Fruit fly (Drosophila melanogaster) whole organism, embryonic: ENCODE results near the gene Alms1a.
A peak's percentile ranks its signal among the peaks of the same experiment; 100 is the strongest.

Experiments used
- Ada2b ChIP-seq: fragments of 200-800 bp; sonication (Bioruptor generic); IDR thresholded peaks from 2 replicates; pipeline ENCODE4 v1.3.6; 2022; ENCODE audit warnings: missing biosample characterization, missing genetic modification characterization
- Atf-2 ChIP-seq: fragments of 200-800 bp; sonication (Bioruptor generic); optimal IDR thresholded peaks from 2 replicates; lab custom pipeline; 2016; ENCODE audit warnings: missing biosample characterization, missing genetic modification characterization
- BEAF-32 ChIP-seq: fragments of 200-800 bp; sonication (Bioruptor generic); optimal IDR thresholded peaks from 3 replicates; lab custom pipeline; 2017; ENCODE audit warnings: missing biosample characterization, missing genetic modification characterization, mild to moderate bottlenecking, moderate library complexity, missing genetic modification reagents
- CG10267 ChIP-seq: fragments of 200-800 bp; sonication (Bioruptor generic); optimal IDR thresholded peaks from 2 replicates; lab custom pipeline; 2018; ENCODE audit warnings: missing biosample characterization, mild to moderate bottlenecking, missing genetic modification characterization, moderate library complexity
- CG11398 ChIP-seq: fragments of 200-800 bp; sonication (Bioruptor generic); optimal IDR thresholded peaks from 2 replicates; lab custom pipeline; 2016; ENCODE audit warnings: missing biosample characterization, missing genetic modification characterization
- CG11696 ChIP-seq: fragments of 200-800 bp; sonication (Bioruptor generic); IDR thresholded peaks from 2 replicates; pipeline ENCODE4 v1.3.6; 2022; ENCODE audit warnings: missing biosample characterization, missing genetic modification characterization
- CG12769 ChIP-seq: fragments of 200-800 bp; sonication (Bioruptor generic); optimal IDR thresholded peaks from 2 replicates; lab custom pipeline; 2019; ENCODE audit warnings: missing biosample characterization, mild to moderate bottlenecking, missing genetic modification characterization, moderate library complexity
- CG14050 ChIP-seq: fragments of 200-800 bp; sonication (Bioruptor generic); IDR thresholded peaks from 3 replicates; pipeline ENCODE4 v1.3.6; 2022; ENCODE audit warnings: missing biosample characterization, missing genetic modification characterization
- CG14965 ChIP-seq: fragments of 200-800 bp; sonication (Bioruptor generic); optimal IDR thresholded peaks from 2 replicates; lab custom pipeline; 2016; ENCODE audit warnings: missing biosample characterization, missing genetic modification characterization, borderline replicate concordance
- CG15269 ChIP-seq: fragments of 200-800 bp; sonication (Bioruptor generic); optimal IDR thresholded peaks from 2 replicates; lab custom pipeline; 2018; ENCODE audit warnings: missing biosample characterization, mild to moderate bottlenecking, missing genetic modification characterization, moderate library complexity
- CG15696 ChIP-seq: fragments of 200-800 bp; sonication (Bioruptor generic); optimal IDR thresholded peaks from 2 replicates; lab custom pipeline; 2019; ENCODE audit warnings: missing biosample characterization, mild to moderate bottlenecking, missing genetic modification characterization, moderate library complexity
- CG16863 ChIP-seq: fragments of 200-800 bp; sonication (Bioruptor generic); optimal IDR thresholded peaks from 3 replicates; lab custom pipeline; 2016; ENCODE audit warnings: missing biosample characterization, missing genetic modification characterization
- CG2199 ChIP-seq: fragments of 200-800 bp; sonication (Bioruptor generic); IDR thresholded peaks from 3 replicates; pipeline ENCODE4 v1.3.6; 2022; ENCODE audit warnings: missing biosample characterization, missing genetic modification characterization
- CG2678 ChIP-seq: fragments of 200-800 bp; sonication (Bioruptor generic); optimal IDR thresholded peaks from 3 replicates; lab custom pipeline; 2019; ENCODE audit warnings: missing biosample characterization, mild to moderate bottlenecking, missing genetic modification characterization, moderate library complexity
- CG3065 ChIP-seq: fragments of 200-800 bp; sonication (Bioruptor generic); optimal IDR thresholded peaks from 2 replicates; lab custom pipeline; 2016; ENCODE audit warnings: missing biosample characterization, missing genetic modification characterization
- CG31441 ChIP-seq: fragments of 200-800 bp; sonication (Bioruptor generic); IDR thresholded peaks from 2 replicates; pipeline ENCODE4 v1.3.6; 2022; ENCODE audit warnings: missing biosample characterization, missing genetic modification characterization
- CG3847 ChIP-seq: fragments of 200-800 bp; sonication (Bioruptor generic); IDR thresholded peaks from 2 replicates; pipeline ENCODE4 v1.3.6; 2022; ENCODE audit warnings: missing biosample characterization, missing genetic modification characterization
- CG4707 ChIP-seq: fragments of 200-800 bp; sonication (Bioruptor generic); optimal IDR thresholded peaks from 2 replicates; lab custom pipeline; 2018; ENCODE audit warnings: missing biosample characterization, mild to moderate bottlenecking, missing genetic modification characterization, moderate library complexity
- CG4854 ChIP-seq: fragments of 200-800 bp; sonication (Bioruptor generic); optimal IDR thresholded peaks from 2 replicates; lab custom pipeline; 2016; ENCODE audit warnings: missing biosample characterization, missing genetic modification characterization, inconsistent platforms
- CG6791 ChIP-seq: fragments of 200-800 bp; sonication (Bioruptor generic); IDR thresholded peaks from 3 replicates; pipeline ENCODE4 v1.3.6; 2022; ENCODE audit warnings: missing biosample characterization, missing genetic modification characterization; ENCODE audit not compliant: partially characterized antibody
- CG7987 ChIP-seq: fragments of 200-800 bp; sonication (Bioruptor generic); optimal IDR thresholded peaks from 2 replicates; lab custom pipeline; 2018; ENCODE audit warnings: missing biosample characterization, mild to moderate bottlenecking, missing genetic modification characterization, moderate library complexity
- CG8765 ChIP-seq: fragments of 200-800 bp; sonication (Bioruptor generic); IDR thresholded peaks from 2 replicates; pipeline ENCODE4 v1.3.6; 2022; ENCODE audit warnings: missing biosample characterization, missing genetic modification characterization
- CG9437 ChIP-seq: fragments of 200-800 bp; sonication (Bioruptor generic); optimal IDR thresholded peaks from 2 replicates; lab custom pipeline; 2018; ENCODE audit warnings: missing biosample characterization, mild to moderate bottlenecking, missing genetic modification characterization
- Camta ChIP-seq: fragments of 200-800 bp; sonication (Bioruptor generic); optimal IDR thresholded peaks from 2 replicates; lab custom pipeline; 2016; ENCODE audit warnings: missing biosample characterization, missing genetic modification characterization
- Dek ChIP-seq: fragments of 200-800 bp; sonication (Bioruptor generic); optimal IDR thresholded peaks from 3 replicates; lab custom pipeline; 2019; ENCODE audit warnings: missing biosample characterization, mild to moderate bottlenecking, missing genetic modification characterization, moderate library complexity
- E2f2 ChIP-seq: fragments of 200-800 bp; sonication (Bioruptor generic); IDR thresholded peaks from 2 replicates; pipeline ENCODE4 v1.3.6; 2022; ENCODE audit warnings: missing biosample characterization, missing genetic modification characterization
- Gug ChIP-seq: fragments of 200-800 bp; sonication (Bioruptor generic); IDR thresholded peaks from 4 replicates; pipeline ENCODE4 v1.3.6; 2022; ENCODE audit warnings: missing biosample characterization, missing genetic modification characterization
- H15 ChIP-seq: fragments of 200-800 bp; sonication (Bioruptor generic); IDR thresholded peaks from 3 replicates; pipeline ENCODE4 v1.3.6; 2022; ENCODE audit warnings: missing biosample characterization, missing genetic modification characterization
- HmgZ ChIP-seq: fragments of 200-800 bp; sonication (Bioruptor generic); optimal IDR thresholded peaks from 2 replicates; lab custom pipeline; 2018; ENCODE audit warnings: missing biosample characterization, mild to moderate bottlenecking, missing genetic modification characterization
- Hmx ChIP-seq: fragments of 200-800 bp; sonication (Bioruptor generic); optimal IDR thresholded peaks from 2 replicates; lab custom pipeline; 2016; ENCODE audit warnings: missing biosample characterization, missing genetic modification characterization
- Hr51 ChIP-seq, 2 experiments: fragments of 200-800 bp; sonication (Bioruptor generic); optimal IDR thresholded peaks; 2 replicates in 1 of 2; 3 replicates in 1 of 2; lab custom pipeline; 2016 to 2018; ENCODE audit warnings: missing biosample characterization in 2 of 2, missing genetic modification characterization in 2 of 2, mild to moderate bottlenecking in 1 of 2, moderate library complexity in 1 of 2
- Mes4 ChIP-seq: fragments of 200-800 bp; sonication (Bioruptor generic); optimal IDR thresholded peaks from 2 replicates; lab custom pipeline; 2016; ENCODE audit warnings: missing biosample characterization, missing genetic modification characterization
- Mrtf ChIP-seq: fragments of 200-800 bp; sonication (Bioruptor generic); IDR thresholded peaks from 3 replicates; pipeline ENCODE4 v1.3.6; 2022; ENCODE audit warnings: missing biosample characterization, missing genetic modification characterization
- Opbp ChIP-seq: fragments of 200-800 bp; sonication (Bioruptor generic); IDR thresholded peaks from 3 replicates; pipeline ENCODE4 v1.3.6; 2022; ENCODE audit warnings: missing biosample characterization, missing genetic modification characterization; ENCODE audit not compliant: partially characterized antibody
- Rfx ChIP-seq: fragments of 200-800 bp; sonication (Bioruptor generic); IDR thresholded peaks from 2 replicates; pipeline ENCODE4 v1.3.6; 2022; ENCODE audit warnings: missing biosample characterization, missing genetic modification characterization
- YL-1 ChIP-seq: fragments of 200-800 bp; sonication (Bioruptor generic); optimal IDR thresholded peaks from 3 replicates; lab custom pipeline; 2017; ENCODE audit warnings: missing biosample characterization, mild to moderate bottlenecking, missing genetic modification characterization
- ci ChIP-seq: fragments of 200-800 bp; sonication (Bioruptor generic); IDR thresholded peaks from 3 replicates; pipeline ENCODE4 v1.3.6; 2022; ENCODE audit warnings: missing biosample characterization, missing genetic modification characterization
- da ChIP-seq: fragments of 200-800 bp; sonication (Bioruptor generic); optimal IDR thresholded peaks from 2 replicates; lab custom pipeline; 2016; ENCODE audit warnings: missing biosample characterization, missing genetic modification characterization
- ewg ChIP-seq: fragments of 200-800 bp; sonication (Bioruptor generic); optimal IDR thresholded peaks from 3 replicates; lab custom pipeline; 2017; ENCODE audit warnings: mild to moderate bottlenecking, missing biosample characterization, missing genetic modification reagents, missing genetic modification characterization
- ind ChIP-seq: fragments of 200-800 bp; sonication (Bioruptor generic); optimal IDR thresholded peaks from 3 replicates; lab custom pipeline; 2016; ENCODE audit warnings: missing biosample characterization, missing genetic modification characterization
- ken ChIP-seq: fragments of 200-800 bp; sonication (Bioruptor generic); IDR thresholded peaks from 3 replicates; pipeline ENCODE4 v1.3.6; 2022; ENCODE audit warnings: missing biosample characterization, missing genetic modification characterization
- phol ChIP-seq: fragments of 200-800 bp; sonication (Bioruptor generic); optimal IDR thresholded peaks from 3 replicates; lab custom pipeline; 2018; ENCODE audit warnings: missing biosample characterization, mild to moderate bottlenecking, missing genetic modification characterization, moderate library complexity
- schlank ChIP-seq: fragments of 200-800 bp; sonication (Bioruptor generic); optimal IDR thresholded peaks from 2 replicates; lab custom pipeline; 2018; ENCODE audit warnings: missing biosample characterization, mild to moderate bottlenecking, missing genetic modification characterization
- sim ChIP-seq: fragments of 200-800 bp; sonication (Bioruptor generic); IDR thresholded peaks from 2 replicates; pipeline ENCODE4 v1.3.6; 2022; ENCODE audit warnings: missing biosample characterization, missing genetic modification characterization
- sisA ChIP-seq: fragments of 200-800 bp; sonication (Bioruptor generic); IDR thresholded peaks from 2 replicates; pipeline ENCODE4 v1.3.6; 2022; ENCODE audit warnings: missing biosample characterization, missing genetic modification characterization
- twi ChIP-seq: fragments of 200-800 bp; optimal IDR thresholded peaks from 2 replicates; lab custom pipeline; 2019; ENCODE audit warnings: missing biosample characterization, mild to moderate bottlenecking, missing genetic modification characterization, moderate library complexity
- wdn ChIP-seq: fragments of 200-800 bp; sonication (Bioruptor generic); IDR thresholded peaks from 2 replicates; pipeline ENCODE4 v1.3.6; 2022; ENCODE audit warnings: missing biosample characterization, missing genetic modification characterization
- zf30C ChIP-seq: fragments of 200-800 bp; sonication (Bioruptor generic); optimal IDR thresholded peaks from 3 replicates; lab custom pipeline; 2018; ENCODE audit warnings: missing biosample characterization, mild to moderate bottlenecking, missing genetic modification characterization
- zfh2 ChIP-seq: fragments of 200-800 bp; sonication (Bioruptor generic); optimal IDR thresholded peaks from 2 replicates; lab custom pipeline; 2016; ENCODE audit warnings: missing biosample characterization, missing genetic modification characterization

Gene Alms1a

DNA sequence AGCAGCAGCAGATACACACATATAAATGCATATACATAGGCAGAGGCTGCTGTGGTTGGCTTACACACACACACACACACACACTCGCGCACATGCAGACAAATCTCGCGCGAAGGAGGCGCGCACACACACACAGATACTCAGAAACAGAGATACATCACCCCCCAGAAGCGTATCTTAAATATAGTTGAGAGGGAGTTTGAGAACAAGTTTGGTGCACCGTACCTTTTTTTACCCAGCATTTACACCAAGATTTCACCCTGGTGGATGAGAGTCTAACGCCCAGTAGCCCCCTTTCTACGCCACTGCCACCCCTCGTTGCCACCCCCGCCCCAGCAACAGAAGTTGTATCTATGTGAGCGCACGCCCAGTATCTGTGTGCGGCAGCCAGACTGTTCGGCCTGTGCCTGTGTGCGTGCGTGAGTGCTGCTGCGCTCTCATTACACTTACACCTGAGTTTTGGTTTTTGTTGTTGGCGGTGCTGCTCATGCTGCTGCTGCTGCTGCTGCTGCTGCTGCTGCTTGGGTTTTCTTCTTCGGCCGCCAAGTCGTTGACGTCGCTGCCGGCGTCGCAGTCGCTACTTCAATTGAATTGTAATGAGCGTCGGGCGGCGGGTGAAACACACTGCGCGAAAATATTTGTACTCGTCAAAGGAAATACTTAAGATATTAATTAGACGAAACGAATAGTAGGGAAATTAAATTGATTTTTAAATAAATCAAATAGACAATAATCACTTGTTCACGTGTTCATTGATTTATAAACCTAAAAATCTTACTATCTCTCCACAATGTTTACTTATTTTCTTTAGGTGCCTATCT lies 45.6 kb downstream of the Alms1a start (continued):
- peak; percentile 96 for TF ChIP-seq ken (GFP tag; lab: Robert Waterston, UW)
- TF ChIP-seq Mrtf (GFP tag; lab: Robert Waterston, UW) = peak; percentile 87
- no peak for TF ChIP-seq zfh2
- no peak for TF ChIP-seq Hmx (GFP tag; lab: Kevin White, UChicago)
- no peak for TF ChIP-seq CG14965 (GFP tag; lab: Kevin White, UChicago)
- no peak for TF ChIP-seq CG7987 (GFP tag; lab: Kevin White, UChicago)
- TF ChIP-seq E2f2 (GFP tag; lab: Robert Waterston, UW) = peak; percentile 64
- TF ChIP-seq CG31441 (GFP tag; lab: Robert Waterston, UW) = peak; percentile 60
- no peak for TF ChIP-seq Opbp (GFP tag; lab: Robert Waterston, UW)
- peak; percentile 79 for TF ChIP-seq phol (tag; lab: Kevin White, UChicago)
- no peak for TF ChIP-seq CG4854 (GFP tag; lab: Kevin White, UChicago)
- TF ChIP-seq schlank (tag; lab: Kevin White, UChicago) = peak; percentile 56
- peak; percentile 96 for TF ChIP-seq ci (GFP tag; lab: Robert Waterston, UW)
- TF ChIP-seq Mes4 (GFP tag; lab: Kevin White, UChicago) = peak; percentile 39
- TF ChIP-seq Camta (GFP tag; lab: Kevin White, UChicago) = no peak
- no peak for TF ChIP-seq da (GFP tag; lab: Kevin White, UChicago)
- peak; percentile 73; the same call in 1 of the 3 replicates for TF ChIP-seq CG2199
- peak; percentile 51 for TF ChIP-seq CG16863
- TF ChIP-seq CG4707 = peak; percentile 49
- TF ChIP-seq CG11696 = peak; percentile 60
- peak; percentile 81 for TF ChIP-seq CG2678 (tag; lab: Kevin White, UChicago)
- no peak for TF ChIP-seq Atf-2 (GFP tag; lab: Kevin White, UChicago)
- TF ChIP-seq ind (GFP tag; lab: Kevin White, UChicago) = peak; percentile 79
- TF ChIP-seq Ada2b (GFP tag; lab: Robert Waterston, UW) = peak; percentile 91
- TF ChIP-seq Rfx (GFP tag; lab: Robert Waterston, UW) = peak; percentile 93
- TF ChIP-seq sisA (GFP tag; lab: Robert Waterston, UW) = peak; percentile 91
- peak; percentile 75 for TF ChIP-seq CG15269 (tag; lab: Kevin White, UChicago)
- peak; percentile 97 for TF ChIP-seq Gug (GFP tag; lab: Robert Waterston, UW)
- peak; percentile 24 for TF ChIP-seq CG10267 (tag; lab: Kevin White, UChicago)
- TF ChIP-seq CG9437 (GFP tag; lab: Kevin White, UChicago) = peak; percentile 44
- peak; percentile 76 for TF ChIP-seq CG15696 (tag; lab: Kevin White, UChicago)
- TF ChIP-seq Hr51 (GFP tag; optimal IDR thresholded peaks at IDR 0.05; lab: Kevin White, UChicago) = peak in 1 of 2 experiments; percentile 64
- TF ChIP-seq CG3065 = peak; percentile 60
- peak; percentile 91 for TF ChIP-seq CG8765 (GFP tag; lab: Robert Waterston, UW)
- peak; percentile 93 for TF ChIP-seq CG12769 (tag; lab: Kevin White, UChicago)
- TF ChIP-seq CG6791 (GFP tag; lab: Robert Waterston, UW) = no peak
- TF ChIP-seq YL-1 (GFP tag; lab: Kevin White, UChicago) = peak; percentile 10
- TF ChIP-seq twi (tag; lab: Kevin White, UChicago) = peak; percentile 66
- peak; percentile 64 for TF ChIP-seq Dek (tag; lab: Kevin White, UChicago)
- TF ChIP-seq H15 = peak; percentile 89
- TF ChIP-seq sim (GFP tag; lab: Robert Waterston, UW) = peak; percentile 93
- TF ChIP-seq wdn (GFP tag; lab: Robert Waterston, UW) = peak; percentile 81
- peak; percentile 83 for TF ChIP-seq CG3847
- TF ChIP-seq BEAF-32 (GFP tag; lab: Kevin White, UChicago) = no peak
- TF ChIP-seq CG14050 (GFP tag; lab: Robert Waterston, UW) = peak; percentile 89
- TF ChIP-seq ewg (GFP tag; lab: Kevin White, UChicago) = peak; percentile 90
- peak; percentile 70 for TF ChIP-seq HmgZ (tag; lab: Kevin White, UChicago)
- TF ChIP-seq CG11398 (GFP tag; lab: Kevin White, UChicago) = no peak
- peak; percentile 81 for TF ChIP-seq zf30C (GFP tag; lab: Kevin White, UChicago)
